Fruit fly (Drosophila melanogaster): ENCODE data around the gene wus.

DNA sequence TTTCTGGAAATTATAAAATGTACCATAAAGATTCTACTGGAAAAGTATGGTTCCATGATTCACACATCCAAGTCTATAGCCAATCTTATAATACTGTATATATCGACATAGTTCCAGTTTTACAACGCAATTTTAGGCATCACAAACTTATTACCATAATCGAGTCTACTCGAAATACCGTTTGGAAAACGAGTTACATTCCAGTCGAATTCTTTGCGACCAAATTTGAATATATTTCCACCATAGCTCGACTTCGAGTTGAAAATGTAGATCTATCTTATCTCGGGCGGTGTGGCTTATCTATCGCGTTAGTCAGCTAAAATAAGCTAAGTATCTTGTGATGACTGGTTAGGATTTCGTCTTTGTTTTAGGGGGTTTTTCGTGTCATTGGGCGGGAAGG is 30.8 kb downstream of the wus start:
- TF ChIP-seq CG8319 (GFP tag; optimal IDR thresholded peaks at IDR 0.05) (no peak), Eip93F (GFP tag; optimal IDR thresholded peaks at IDR 0.05) (no peak), Sox102F (GFP tag; optimal IDR thresholded peaks at IDR 0.05) (no peak), ss (GFP tag; optimal IDR thresholded peaks at IDR 0.05) (no peak), CG6808 (GFP tag; optimal IDR thresholded peaks at IDR 0.05) (no peak), CG6163 (GFP tag; IDR thresholded peaks at IDR 0.05) (no peak), Hr39 (GFP tag; optimal IDR thresholded peaks at IDR 0.05) (no peak), CG16779 (tag; optimal IDR thresholded peaks at IDR 0.05) (no peak), OdsH (GFP tag; optimal IDR thresholded peaks at IDR 0.05) (no peak)

Measured in whole organism, prepupa.